Worm (Caenorhabditis elegans) whole organism, L3 larva: ENCODE data around the gene M7.8.

Experiments
- aly-2 ChIP-seq: fragments of 150-350 bp; optimal IDR thresholded peaks from 2 replicates; lab custom pipeline; 2014; ENCODE audit warnings: missing biosample characterization, missing genetic modification characterization
- elt-1 ChIP-seq: fragments of 150-350 bp; optimal IDR thresholded peaks from 2 replicates; lab custom pipeline; 2014; ENCODE audit warnings: missing biosample characterization, missing genetic modification characterization
- elt-2 ChIP-seq: sonication (generic microtip); optimal IDR thresholded peaks from 2 replicates; lab custom pipeline; 2016; ENCODE audit warnings: missing genetic modification reagents, mild to moderate bottlenecking, missing genetic modification characterization, missing compliant biosample characterization
- hmg-11 ChIP-seq: sonication (generic microtip); optimal IDR thresholded peaks from 2 replicates; lab custom pipeline; 2016; ENCODE audit warnings: missing genetic modification characterization, missing compliant biosample characterization

DNA sequence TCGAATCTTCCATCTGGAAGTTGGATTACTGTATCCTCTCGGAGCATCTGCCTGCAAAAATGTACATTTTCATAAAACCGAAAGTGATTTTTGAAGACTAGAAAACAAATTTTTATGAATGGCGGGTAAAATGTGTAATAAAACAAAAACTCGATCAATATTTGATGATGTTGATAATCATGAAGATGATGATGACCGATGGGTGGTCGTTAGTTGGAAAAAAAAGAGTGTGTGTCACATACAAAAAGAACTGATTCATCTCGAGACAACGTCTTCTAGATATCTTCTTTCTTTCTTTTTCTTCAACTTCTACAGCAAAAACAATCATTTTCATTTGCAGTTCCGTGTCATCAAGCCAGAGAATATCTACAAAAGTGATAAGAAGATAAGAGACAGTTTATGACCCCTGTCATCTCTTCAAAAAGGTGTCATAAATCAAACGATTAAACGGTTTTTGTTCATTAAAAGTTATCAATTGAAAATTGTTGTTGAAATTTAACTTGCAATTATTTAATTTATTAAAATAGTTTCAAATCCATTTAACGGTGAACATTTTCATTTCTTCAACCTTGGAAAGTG is 2.3 kb downstream of the M7.8 start, which contains the start of gene bcc-1:
- TF ChIP-seq hmg-11 (tag; lab: Kevin White, UChicago) = no peak
- no peak for TF ChIP-seq elt-1
- no peak for TF ChIP-seq elt-2
- TF ChIP-seq aly-2 = no peak
